Worm (Caenorhabditis elegans): ENCODE results near the gene ttr-46.

Gene ttr-46

ce11 chrV:9970119-9970518 is 19.1 kb downstream of the ttr-46 start (continued):
- peak; percentile 36 for TF ChIP-seq F22D6.2 (tag; optimal IDR thresholded peaks at IDR 0.05)

ce11 chrV:9974264-9974663 is 23.2 kb downstream of the ttr-46 start:
- TF ChIP-seq zfh-2 (GFP tag; conservative IDR thresholded peaks at IDR 0.05), result 0 out of 2 replicates have a peak, but pooled peaks have one; percentile 21
- 0 out of 2 replicates have a peak, but pooled peaks have one; percentile 31 for TF ChIP-seq hsf-1 (GFP tag; IDR thresholded peaks at IDR 0.05)
- TF ChIP-seq nhr-27 (tag; optimal IDR thresholded peaks at IDR 0.05), result no peak

- TF ChIP-seq rpc-1 (optimal IDR thresholded peaks at IDR 0.05) (no peak), rpc-1 (tag; optimal IDR thresholded peaks at IDR 0.05) (no peak), T26A5.8 (tag; optimal IDR thresholded peaks at IDR 0.05) (no peak), Y79H2A.3 (GFP tag; conservative IDR thresholded peaks at IDR 0.05) (no peak), C17E4.6 (GFP tag; IDR thresholded peaks at IDR 0.05) (no peak), F33H1.4 (GFP tag; IDR thresholded peaks at IDR 0.05) (no peak), mes-4 (tag; optimal IDR thresholded peaks at IDR 0.05) (no peak), egl-18 (GFP tag; IDR thresholded peaks at IDR 0.05) (no peak), fkh-3 (tag; optimal IDR thresholded peaks at IDR 0.05) (no peak), K12H6.12 (tag; optimal IDR thresholded peaks at IDR 0.05) (no peak), gei-17 (GFP tag; optimal IDR thresholded peaks at IDR 0.05) (no peak), ztf-25 (GFP tag; IDR thresholded peaks at IDR 0.05) (no peak)
Measured at ce11 chrV:9976138-9976537, 25.1 kb downstream of the ttr-46 start, which contains the start of gene unc-41. Gene unc-41 (minus strand): TSS chrV:9976238.

- no peak for TF ChIP-seq mxl-1 (tag; optimal IDR thresholded peaks at IDR 0.05)
- no peak for TF ChIP-seq B0019.2 (GFP tag; conservative IDR thresholded peaks at IDR 0.05)
- TF ChIP-seq F10E7.11 (tag; optimal IDR thresholded peaks at IDR 0.05), result no peak
- TF ChIP-seq nhr-27 (tag; optimal IDR thresholded peaks at IDR 0.05), result no peak
- TF ChIP-seq zfh-2 (GFP tag; conservative IDR thresholded peaks at IDR 0.05), result no peak
- no peak for TF ChIP-seq lin-40 (tag; optimal IDR thresholded peaks at IDR 0.05)
- TF ChIP-seq lag-1 (GFP tag; IDR thresholded peaks at IDR 0.05), result no peak
- TF ChIP-seq gei-17 (GFP tag; optimal IDR thresholded peaks at IDR 0.05), result no peak
- TF ChIP-seq ztf-26 (tag; optimal IDR thresholded peaks at IDR 0.05), result no peak
Measured at ce11 chrV:9977211-9977610, 26.2 kb downstream of the ttr-46 start.

ce11 chrV:9978425-9978824 is 27.4 kb downstream of the ttr-46 start:
- TF ChIP-seq madf-3 (GFP tag; IDR thresholded peaks at IDR 0.05) (no peak), F57A8.1 (GFP tag; optimal IDR thresholded peaks at IDR 0.05) (no peak), lag-1 (GFP tag; IDR thresholded peaks at IDR 0.05) (no peak), ekl-4 (GFP tag; IDR thresholded peaks at IDR 0.05) (peak; percentile 46; the same call in 1 of the 2 replicates), lin-35 (GFP tag; optimal IDR thresholded peaks at IDR 0.05) (peak in 1 of 3 experiments; percentile 34), ztf-28 (GFP tag; IDR thresholded peaks at IDR 0.05) (no peak), mxl-1 (tag; optimal IDR thresholded peaks at IDR 0.05) (no peak), nfya-2 (GFP tag; IDR thresholded peaks at IDR 0.05) (no peak), rpc-1 (optimal IDR thresholded peaks at IDR 0.05) (no peak), rpc-1 (tag; optimal IDR thresholded peaks at IDR 0.05) (no peak), chd-7 (tag; optimal IDR thresholded peaks at IDR 0.05) (peak; percentile 24), rcor-1 (GFP tag; IDR thresholded peaks at IDR 0.05) (peak; percentile 20; the same call in 1 of the 2 replicates), ceh-91 (GFP tag; IDR thresholded peaks at IDR 0.05) (no peak), attf-5 (GFP tag; optimal IDR thresholded peaks at IDR 0.05) (peak; percentile 28), lir-1 (GFP tag; conservative IDR thresholded peaks at IDR 0.05) (no peak), bed-1 (GFP tag; IDR thresholded peaks at IDR 0.05) (no peak), die-1 (tag; optimal IDR thresholded peaks at IDR 0.05) (peak; percentile 23), Y53F4B.3 (GFP tag; IDR thresholded peaks at IDR 0.05) (no peak), egl-44 (GFP tag; IDR thresholded peaks at IDR 0.05) (no peak), F49E8.2 (tag; optimal IDR thresholded peaks at IDR 0.05; ENCODE audit: insufficient read depth) (peak; percentile 63), B0336.3 (GFP tag; IDR thresholded peaks at IDR 0.05) (peak; percentile 84), ceh-40 (GFP tag; IDR thresholded peaks at IDR 0.05) (no peak), nfyb-1 (GFP tag; IDR thresholded peaks at IDR 0.05) (0 out of 2 replicates have a peak, but pooled peaks have one; percentile 47), F52B5.7 (tag; optimal IDR thresholded peaks at IDR 0.05) (no peak), tbx-9 (tag; optimal IDR thresholded peaks at IDR 0.05; ENCODE audit: borderline replicate concordance) (no peak), F10E7.11 (tag; optimal IDR thresholded peaks at IDR 0.05) (peak; percentile 33)

All from whole organism, young adult.